Fruit fly (Drosophila melanogaster): Measurements from ENCODE around the gene edin.

dm6 chr3L:17486794-17487726, 7.6 kb upstream of the edin start, which contains the start of gene Oatp74D:
- no peak for TF ChIP-seq h (optimal IDR thresholded peaks at IDR 0.05)
- TF ChIP-seq ttk (optimal IDR thresholded peaks at IDR 0.05) = no peak
- TF ChIP-seq insv (optimal IDR thresholded peaks at IDR 0.05) = no peak
- TF ChIP-seq Myc (optimal IDR thresholded peaks at IDR 0.05) = no peak

Measured in Kc167 (cell line).